Worm (Caenorhabditis elegans) whole organism, L2 larva: ENCODE measurements around the gene srz-12.
A peak's percentile ranks its signal among the peaks of the same experiment; 100 is the strongest.

Experiments used
- F13H6.1 ChIP-seq: sonication (generic microtip); optimal IDR thresholded peaks from 2 replicates; lab custom pipeline; 2016; ENCODE audit warnings: missing genetic modification characterization, missing compliant biosample characterization
- nhr-6 ChIP-seq: fragments of 150-350 bp; optimal IDR thresholded peaks from 2 replicates; lab custom pipeline; 2014; ENCODE audit warnings: missing biosample characterization, missing genetic modification characterization
- nhr-77 ChIP-seq: fragments of 150-350 bp; optimal IDR thresholded peaks from 2 replicates; lab custom pipeline; 2014; ENCODE audit warnings: missing biosample characterization, missing genetic modification characterization
- skn-1 ChIP-seq: sonication (generic microtip); optimal IDR thresholded peaks from 2 replicates; lab custom pipeline; 2017; ENCODE audit warnings: missing biosample characterization, missing genetic modification characterization

DNA sequence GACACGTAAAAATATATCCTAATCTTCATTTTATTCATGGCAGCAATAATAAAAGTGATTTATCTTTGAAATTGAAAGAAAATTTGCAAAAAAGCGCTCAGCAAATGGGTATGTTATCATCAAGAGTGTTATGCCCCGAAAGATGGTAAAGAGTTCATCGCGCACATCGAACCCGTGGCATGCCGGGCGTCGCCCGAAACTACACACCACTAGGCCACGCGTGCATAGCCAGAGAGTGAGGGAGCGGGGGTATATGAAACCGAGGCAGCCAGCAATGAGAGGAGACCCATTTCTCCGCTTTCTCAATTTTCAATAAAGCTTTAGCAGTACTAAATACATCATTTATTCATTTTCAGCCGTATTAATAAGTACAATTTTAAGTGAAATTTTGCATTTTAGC lies 11.3 kb upstream of the srz-12 start:
- no peak for TF ChIP-seq nhr-77 (tag; lab: Kevin White, UChicago)
- peak; percentile 70 for TF ChIP-seq F13H6.1
- TF ChIP-seq skn-1, result no peak
- peak; percentile 29 for TF ChIP-seq nhr-6
